Worm (Caenorhabditis elegans) whole organism, L3 larva: Measurements from ENCODE around the gene pgl-1.

Source experiments
- ama-1 ChIP-seq: fragments of 150-350 bp; optimal IDR thresholded peaks from 2 replicates; lab custom pipeline; 2018
- nfya-1 ChIP-seq: sonication (generic microtip); optimal IDR thresholded peaks from 2 replicates; lab custom pipeline; 2017; ENCODE audit warnings: missing genetic modification characterization, mild to moderate bottlenecking, missing compliant biosample characterization, antibody characterized with exemption, moderate library complexity; ENCODE audit not compliant: insufficient read depth
- nhr-11 ChIP-seq: fragments of 150-350 bp; optimal IDR thresholded peaks from 2 replicates; lab custom pipeline; 2014; ENCODE audit warnings: missing biosample characterization, missing genetic modification characterization

DNA sequence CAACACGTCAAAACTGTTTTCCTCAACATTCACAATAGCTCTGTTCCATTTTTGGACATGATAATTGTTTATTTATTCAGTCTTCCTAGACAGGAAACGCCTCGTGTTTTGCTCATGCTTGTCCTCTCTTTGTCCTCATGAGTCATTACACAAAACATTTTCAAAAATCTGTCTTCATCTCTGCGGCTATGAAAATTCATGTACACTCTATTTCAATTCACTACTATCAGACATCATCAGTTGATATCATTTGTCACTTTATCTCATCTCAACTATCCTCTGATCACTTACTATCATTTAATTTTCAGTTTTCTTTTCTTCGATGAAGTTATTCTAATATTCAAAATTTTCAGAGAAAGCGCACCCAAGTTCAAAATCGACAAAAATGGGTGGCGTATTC, 46.7 kb upstream of the pgl-1 start, which contains the start of gene adah-1:
- TF ChIP-seq nfya-1 (tag; lab: Kevin White, UChicago) (no peak), ama-1 (lab: Kevin White, UChicago) (no peak), nhr-11 (no peak)
